Fruit fly (Drosophila melanogaster) whole organism, embryonic: Measurements from ENCODE around the gene mRpL17.
A peak's percentile ranks its signal among the peaks of the same experiment; 100 is the strongest.

Source experiments
- Adf1 ChIP-seq: fragments of 200-800 bp; sonication (Bioruptor generic); IDR thresholded peaks from 2 replicates; pipeline ENCODE4 v1.3.6; 2022; ENCODE audit warnings: missing biosample characterization, missing genetic modification characterization
- Atf-2 ChIP-seq: fragments of 200-800 bp; sonication (Bioruptor generic); optimal IDR thresholded peaks from 2 replicates; lab custom pipeline; 2016; ENCODE audit warnings: missing biosample characterization, missing genetic modification characterization
- Atf6 ChIP-seq: fragments of 200-800 bp; sonication (Bioruptor generic); IDR thresholded peaks from 2 replicates; pipeline ENCODE4 v1.3.6; 2022; ENCODE audit warnings: missing biosample characterization, missing genetic modification characterization
- Awh ChIP-seq: fragments of 200-800 bp; sonication (Bioruptor generic); IDR thresholded peaks from 2 replicates; pipeline ENCODE4, ENCODE4 v1.3.6; 2022; ENCODE audit warnings: missing biosample characterization, missing genetic modification characterization
- CG10565 ChIP-seq: fragments of 200-800 bp; sonication (Bioruptor generic); optimal IDR thresholded peaks from 3 replicates; lab custom pipeline; 2016; ENCODE audit warnings: missing biosample characterization, mild to moderate bottlenecking, missing genetic modification characterization
- CG11398 ChIP-seq: fragments of 200-800 bp; sonication (Bioruptor generic); optimal IDR thresholded peaks from 2 replicates; lab custom pipeline; 2016; ENCODE audit warnings: missing biosample characterization, missing genetic modification characterization
- CG11695 ChIP-seq: fragments of 200-800 bp; sonication (Bioruptor generic); IDR thresholded peaks from 3 replicates; pipeline ENCODE4 v1.3.6; 2022; ENCODE audit warnings: missing biosample characterization, missing genetic modification characterization
- CG11723 ChIP-seq: fragments of 200-800 bp; sonication (Bioruptor generic); optimal IDR thresholded peaks from 2 replicates; lab custom pipeline; 2017; ENCODE audit warnings: missing biosample characterization, mild to moderate bottlenecking, missing genetic modification characterization
- CG12071 ChIP-seq: fragments of 200-800 bp; sonication (Bioruptor generic); optimal IDR thresholded peaks from 3 replicates; lab custom pipeline; 2018; ENCODE audit warnings: missing biosample characterization, mild to moderate bottlenecking, missing genetic modification characterization
- CG12219 ChIP-seq: fragments of 200-800 bp; sonication (Bioruptor generic); optimal IDR thresholded peaks from 3 replicates; lab custom pipeline; 2018; ENCODE audit warnings: missing biosample characterization, mild to moderate bottlenecking, missing genetic modification characterization
- CG12659 ChIP-seq: fragments of 200-800 bp; sonication (Bioruptor generic); optimal IDR thresholded peaks from 3 replicates; lab custom pipeline; 2017; ENCODE audit warnings: mild to moderate bottlenecking, missing biosample characterization, missing genetic modification reagents, missing genetic modification characterization
- CG12942 ChIP-seq: fragments of 200-800 bp; sonication (Bioruptor generic); optimal IDR thresholded peaks from 3 replicates; lab custom pipeline; 2016; ENCODE audit warnings: missing biosample characterization, missing genetic modification characterization
- CG14014 ChIP-seq: fragments of 200-800 bp; sonication (Bioruptor generic); IDR thresholded peaks from 2 replicates; pipeline ENCODE4 v1.3.6; 2022; ENCODE audit warnings: missing biosample characterization, missing genetic modification characterization
- CG14667 ChIP-seq: fragments of 200-800 bp; sonication (Bioruptor generic); IDR thresholded peaks from 2 replicates; pipeline ENCODE4 v1.3.6; 2022; ENCODE audit warnings: missing biosample characterization, missing genetic modification characterization
- CG14710 ChIP-seq: fragments of 200-800 bp; sonication (Bioruptor generic); optimal IDR thresholded peaks from 3 replicates; lab custom pipeline; 2019; ENCODE audit warnings: missing biosample characterization, mild to moderate bottlenecking, missing genetic modification characterization, moderate library complexity
- CG14860 ChIP-seq: fragments of 200-800 bp; sonication (Bioruptor generic); IDR thresholded peaks from 3 replicates; pipeline ENCODE4 v1.3.6; 2022; ENCODE audit warnings: missing biosample characterization, missing genetic modification characterization; ENCODE audit not compliant: partially characterized antibody
- CG14965 ChIP-seq: fragments of 200-800 bp; sonication (Bioruptor generic); optimal IDR thresholded peaks from 2 replicates; lab custom pipeline; 2016; ENCODE audit warnings: missing biosample characterization, missing genetic modification characterization, borderline replicate concordance
- CG3065 ChIP-seq: fragments of 200-800 bp; sonication (Bioruptor generic); optimal IDR thresholded peaks from 2 replicates; lab custom pipeline; 2016; ENCODE audit warnings: missing biosample characterization, missing genetic modification characterization
- CG3163 ChIP-seq: fragments of 200-800 bp; sonication (Bioruptor generic); optimal IDR thresholded peaks from 3 replicates; lab custom pipeline; 2016; ENCODE audit warnings: missing biosample characterization, missing genetic modification characterization
- CG32532 ChIP-seq: fragments of 200-800 bp; sonication (Bioruptor generic); IDR thresholded peaks from 2 replicates; pipeline ENCODE4 v1.3.6; 2022; ENCODE audit warnings: missing biosample characterization, missing genetic modification characterization
- CG32772 ChIP-seq: fragments of 200-800 bp; sonication (Bioruptor generic); IDR thresholded peaks from 2 replicates; pipeline ENCODE4 v1.3.6; 2022; ENCODE audit warnings: missing biosample characterization, missing genetic modification characterization
- CG4854 ChIP-seq: fragments of 200-800 bp; sonication (Bioruptor generic); optimal IDR thresholded peaks from 2 replicates; lab custom pipeline; 2016; ENCODE audit warnings: missing biosample characterization, missing genetic modification characterization, inconsistent platforms
- CG6254 ChIP-seq: fragments of 200-800 bp; sonication (Bioruptor generic); optimal IDR thresholded peaks from 3 replicates; lab custom pipeline; 2017; ENCODE audit warnings: mild to moderate bottlenecking, missing biosample characterization, missing genetic modification reagents, missing genetic modification characterization
- CG6765 ChIP-seq: fragments of 200-800 bp; sonication (Bioruptor generic); optimal IDR thresholded peaks from 3 replicates; lab custom pipeline; 2017; ENCODE audit warnings: missing biosample characterization, mild to moderate bottlenecking, missing genetic modification characterization
- CG7745 ChIP-seq: fragments of 200-800 bp; sonication (Bioruptor generic); optimal IDR thresholded peaks from 2 replicates; lab custom pipeline; 2018; ENCODE audit warnings: missing biosample characterization, mild to moderate bottlenecking, missing genetic modification characterization, moderate library complexity
- CG8089 ChIP-seq: fragments of 200-800 bp; sonication (Bioruptor generic); optimal IDR thresholded peaks from 3 replicates; lab custom pipeline; 2016; ENCODE audit warnings: missing biosample characterization, missing genetic modification characterization
- CG9876 ChIP-seq: fragments of 200-800 bp; sonication (Bioruptor generic); optimal IDR thresholded peaks from 2 replicates; lab custom pipeline; 2016; ENCODE audit warnings: missing biosample characterization, missing genetic modification characterization
- CoRest ChIP-seq: fragments of 200-800 bp; sonication (Bioruptor generic); optimal IDR thresholded peaks from 3 replicates; lab custom pipeline; 2018; ENCODE audit warnings: missing biosample characterization, mild to moderate bottlenecking, missing genetic modification characterization, moderate library complexity
- Dfd ChIP-seq, 2 experiments: fragments of >200 bp; optimal IDR thresholded peaks; 2 replicates each; lab custom pipeline; 2017; ENCODE audit warnings: missing biosample characterization in 2 of 2, missing genetic modification characterization in 2 of 2
- Eip74EF ChIP-seq, 2 experiments: fragments of 200-800 bp in 1 of 2; fragments of >200 bp in 1 of 2; sonication (Bioruptor generic) in 1 of 2; optimal IDR thresholded peaks; 2 replicates each; lab custom pipeline; 2017 to 2019; ENCODE audit warnings: missing biosample characterization in 2 of 2, missing genetic modification characterization in 2 of 2, mild to moderate bottlenecking in 1 of 2, moderate library complexity in 1 of 2
- HLH54F ChIP-seq: fragments of 200-800 bp; sonication (Bioruptor generic); optimal IDR thresholded peaks from 3 replicates; lab custom pipeline; 2016; ENCODE audit warnings: missing biosample characterization, missing genetic modification characterization
- Hey ChIP-seq: fragments of 200-800 bp; sonication (Bioruptor generic); optimal IDR thresholded peaks from 3 replicates; lab custom pipeline; 2018; ENCODE audit warnings: missing biosample characterization, mild to moderate bottlenecking, missing genetic modification characterization
- Med ChIP-seq: fragments of 200-800 bp; sonication (Bioruptor generic); peaks from one replicate; lab custom pipeline; 2016; ENCODE audit warnings: missing biosample characterization, missing genetic modification characterization, mild to moderate bottlenecking, inconsistent platforms, moderate library complexity
- Mes4 ChIP-seq: fragments of 200-800 bp; sonication (Bioruptor generic); optimal IDR thresholded peaks from 2 replicates; lab custom pipeline; 2016; ENCODE audit warnings: missing biosample characterization, missing genetic modification characterization
- Ptx1 ChIP-seq: fragments of 200-800 bp; sonication (Bioruptor generic); IDR thresholded peaks from 2 replicates; pipeline ENCODE4 v1.3.6; 2022; ENCODE audit warnings: missing biosample characterization, missing genetic modification characterization
- Rx ChIP-seq: fragments of 200-800 bp; sonication (Bioruptor generic); IDR thresholded peaks from 2 replicates; pipeline ENCODE4 v1.3.6; 2022; ENCODE audit warnings: missing biosample characterization, missing genetic modification characterization
- Usf ChIP-seq: fragments of 200-800 bp; sonication (Bioruptor generic); optimal IDR thresholded peaks from 2 replicates; lab custom pipeline; 2017; ENCODE audit warnings: missing genotype, missing biosample characterization, missing genetic modification characterization
- al ChIP-seq: fragments of 200-800 bp; sonication (Bioruptor generic); IDR thresholded peaks from 2 replicates; pipeline ENCODE4 v1.3.6; 2022; ENCODE audit warnings: missing biosample characterization, missing genetic modification characterization
- az2 ChIP-seq: fragments of 200-800 bp; sonication (Bioruptor generic); optimal IDR thresholded peaks from 3 replicates; lab custom pipeline; 2016; ENCODE audit warnings: missing biosample characterization, missing genetic modification characterization
- br ChIP-seq: fragments of >200 bp; optimal IDR thresholded peaks from 2 replicates; lab custom pipeline; 2017
- chn ChIP-seq: fragments of 200-800 bp; sonication (Bioruptor generic); optimal IDR thresholded peaks from 2 replicates; lab custom pipeline; 2016; ENCODE audit warnings: missing biosample characterization, missing genetic modification characterization
- danr ChIP-seq: fragments of 200-800 bp; sonication (Bioruptor generic); IDR thresholded peaks from 2 replicates; pipeline ENCODE4 v1.3.6; 2022; ENCODE audit warnings: missing biosample characterization, missing genetic modification characterization
- ems ChIP-seq: fragments of 200-800 bp; sonication (Bioruptor generic); optimal IDR thresholded peaks from 3 replicates; lab custom pipeline; 2016; ENCODE audit warnings: missing biosample characterization, missing genetic modification characterization
- hbn ChIP-seq: fragments of 200-800 bp; sonication (Bioruptor generic); IDR thresholded peaks from 2 replicates; pipeline ENCODE4 v1.3.6; 2022; ENCODE audit warnings: missing biosample characterization, missing genetic modification characterization; ENCODE audit not compliant: partially characterized antibody
- inv ChIP-seq: fragments of 200-800 bp; sonication (Bioruptor generic); IDR thresholded peaks from 2 replicates; pipeline ENCODE4 v1.3.6; 2022; ENCODE audit warnings: missing biosample characterization, missing genetic modification characterization; ENCODE audit not compliant: partially characterized antibody
- onecut ChIP-seq: fragments of 200-800 bp; sonication (Bioruptor generic); IDR thresholded peaks from 2 replicates; pipeline ENCODE4 v1.3.6; 2022; ENCODE audit warnings: missing biosample characterization, missing genetic modification characterization
- pfk ChIP-seq: fragments of 200-800 bp; sonication (Bioruptor generic); optimal IDR thresholded peaks from 2 replicates; lab custom pipeline; 2018; ENCODE audit warnings: missing biosample characterization, mild to moderate bottlenecking, missing genetic modification characterization, moderate library complexity
- prd ChIP-seq, 3 experiments: fragments of >200 bp in 2 of 3; fragments of 200-800 bp in 1 of 3; sonication (Bioruptor generic) in 1 of 3; optimal IDR thresholded peaks in 2 of 3; IDR thresholded peaks in 1 of 3; 2 replicates in 2 of 3; 3 replicates in 1 of 3; pipeline versions ENCODE4 v1.3.6 to Lab custom; 2017 to 2022; ENCODE audit warnings: missing biosample characterization in 1 of 3, missing genetic modification characterization in 1 of 3
- tap ChIP-seq: fragments of 200-800 bp; optimal IDR thresholded peaks from 3 replicates; lab custom pipeline; 2019; ENCODE audit warnings: missing biosample characterization, mild to moderate bottlenecking, missing genetic modification characterization, moderate library complexity
- wdn ChIP-seq: fragments of 200-800 bp; sonication (Bioruptor generic); IDR thresholded peaks from 2 replicates; pipeline ENCODE4 v1.3.6; 2022; ENCODE audit warnings: missing biosample characterization, missing genetic modification characterization

The mRpL17 gene

dm6 chr3L:257618-258475 lies 6.7 kb upstream of the mRpL17 start, which contains the start of the genes DIP2 and wac (continued):
- TF ChIP-seq Adf1 (GFP tag; lab: Robert Waterston, UW), result peak; percentile 36
- TF ChIP-seq al (GFP tag; lab: Robert Waterston, UW), result peak; percentile 69
- peak; percentile 61 for TF ChIP-seq wdn (GFP tag; lab: Robert Waterston, UW)
- peak; percentile 73 for TF ChIP-seq CG8089 (GFP tag; lab: Kevin White, UChicago)
- TF ChIP-seq danr (GFP tag; lab: Robert Waterston, UW), result no peak
- TF ChIP-seq CG14014, result peak; percentile 71
- TF ChIP-seq hbn (GFP tag; lab: Robert Waterston, UW), result peak; percentile 85
- TF ChIP-seq CG11695, result no peak
- TF ChIP-seq Atf-2 (GFP tag; lab: Kevin White, UChicago), result peak; percentile 41
- TF ChIP-seq CG14710, result peak; percentile 89
- peak; percentile 28 for TF ChIP-seq CG11723 (GFP tag; lab: Kevin White, UChicago)
- no peak for TF ChIP-seq CG14667 (GFP tag; lab: Robert Waterston, UW)
- TF ChIP-seq CG3163 (GFP tag; lab: Kevin White, UChicago), result peak; percentile 75
- TF ChIP-seq CG32772 (GFP tag; lab: Robert Waterston, UW), result peak; percentile 71
- peak; percentile 78 for TF ChIP-seq Mes4 (GFP tag; lab: Kevin White, UChicago)
- no peak for TF ChIP-seq CG14965
- TF ChIP-seq CG32532 (GFP tag; lab: Robert Waterston, UW), result peak; percentile 85
- peak; percentile 10 for TF ChIP-seq CG6254
- peak; percentile 76 for TF ChIP-seq CG14860 (GFP tag; lab: Robert Waterston, UW)
- peak; percentile 42 for TF ChIP-seq CG6765 (GFP tag; lab: Kevin White, UChicago)
- peak; percentile 91 for TF ChIP-seq onecut (GFP tag; lab: Robert Waterston, UW)
- peak; percentile 79 for TF ChIP-seq az2
- peak; percentile 94 for TF ChIP-seq CG12659 (GFP tag; lab: Kevin White, UChicago)
- TF ChIP-seq CG12219 (GFP tag; lab: Kevin White, UChicago), result peak; percentile 21
- TF ChIP-seq Awh (GFP tag; lab: Robert Waterston, UW), result 0 out of 2 replicates have a peak, but pooled peaks have one; percentile 40
- peak; percentile 71 for TF ChIP-seq CoRest (tag; lab: Kevin White, UChicago)
- peak; percentile 16 for TF ChIP-seq pfk (GFP tag; lab: Kevin White, UChicago)
- TF ChIP-seq CG9876, result peak; percentile 75
- TF ChIP-seq Hey (tag; lab: Kevin White, UChicago), result no peak
- TF ChIP-seq chn, result peak; percentile 83
- TF ChIP-seq inv, result peak; percentile 84
- TF ChIP-seq Usf (GFP tag; lab: Kevin White, UChicago), result no peak
- TF ChIP-seq CG11398 (GFP tag; lab: Kevin White, UChicago), result peak; percentile 72

DNA sequence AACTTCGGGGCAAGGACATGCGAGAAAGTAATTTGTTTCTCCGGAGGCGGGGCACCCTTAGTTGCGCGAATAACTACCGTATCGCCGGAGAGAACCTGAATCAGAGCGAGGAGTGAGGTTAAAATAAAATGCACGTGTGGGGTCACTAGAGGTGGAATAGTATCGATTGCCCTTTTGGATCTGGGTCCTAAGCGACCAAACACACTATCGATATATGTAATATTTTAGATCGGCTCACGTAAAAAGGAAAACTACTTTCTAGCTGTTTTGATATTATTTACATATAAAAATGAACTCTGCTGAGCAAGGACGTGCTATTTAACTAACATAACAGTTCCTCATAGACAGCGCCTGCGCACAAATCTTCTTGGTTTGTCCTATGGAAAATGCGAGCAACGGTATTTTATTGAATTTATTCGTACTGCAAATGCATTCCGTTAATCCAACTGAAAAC lies 1.8 kb upstream of the mRpL17 start:
- no peak for TF ChIP-seq ems
- no peak for TF ChIP-seq tap
- peak; percentile 79 for TF ChIP-seq Med
- TF ChIP-seq prd (optimal IDR thresholded peaks at IDR 0.05; lab: Kevin White, UChicago), result no peak
- TF ChIP-seq prd (GFP tag; IDR thresholded peaks at IDR 0.05; lab: Robert Waterston, UW), result no peak
- TF ChIP-seq CG12071, result no peak
- no peak for TF ChIP-seq CG7745 (tag; lab: Kevin White, UChicago)
- TF ChIP-seq CG4854 (GFP tag; lab: Kevin White, UChicago), result no peak
- no peak for TF ChIP-seq CG10565 (GFP tag; lab: Kevin White, UChicago)
- no peak for TF ChIP-seq CG12942 (GFP tag; lab: Kevin White, UChicago)
- no peak for TF ChIP-seq Atf6 (GFP tag; lab: Robert Waterston, UW)
- no peak for TF ChIP-seq Rx
- TF ChIP-seq Dfd (GFP tag; optimal IDR thresholded peaks at IDR 0.05; lab: Kevin White, UChicago), result no peak
- no peak for TF ChIP-seq Ptx1 (GFP tag; lab: Robert Waterston, UW)
- TF ChIP-seq Eip74EF (GFP tag; optimal IDR thresholded peaks at IDR 0.05; lab: Kevin White, UChicago), result no peak
- no peak for TF ChIP-seq CG3065 (GFP tag; lab: Kevin White, UChicago)
- TF ChIP-seq br (lab: Kevin White, UChicago), result no peak
- no peak for TF ChIP-seq HLH54F (GFP tag; lab: Kevin White, UChicago)
